Worm (Caenorhabditis elegans) whole organism, L4 larva: ENCODE measurements around the gene C53A3.3.

Experiments used
- F26F4.8 ChIP-seq: fragments of 200-800 bp; sonication (Bioruptor generic); conservative IDR thresholded peaks from 2 replicates; pipeline ENCODE4 v1.3.6; 2022; ENCODE audit warnings: missing genetic modification characterization, missing compliant biosample characterization
- T20F7.1 ChIP-seq: fragments of 200-800 bp; sonication (Bioruptor generic); optimal IDR thresholded peaks from 2 replicates; lab custom pipeline; 2018; ENCODE audit warnings: mild to moderate bottlenecking, missing genetic modification characterization, missing compliant biosample characterization
- T26A8.4 ChIP-seq: fragments of 200-800 bp; sonication (Bioruptor generic); IDR thresholded peaks from 2 replicates; pipeline ENCODE4 v1.3.6; 2022; ENCODE audit warnings: missing genetic modification characterization, missing compliant biosample characterization
- ZK337.2 ChIP-seq: fragments of 200-800 bp; sonication (Bioruptor generic); IDR thresholded peaks from 2 replicates; pipeline ENCODE4 v1.3.6; 2022; ENCODE audit warnings: missing genetic modification reagents, missing genetic modification characterization, missing compliant biosample characterization
- aha-1 ChIP-seq: fragments of 150-350 bp; peaks from one replicate; lab custom pipeline; 2014; ENCODE audit warnings: missing biosample characterization, missing genetic modification characterization
- ceh-20 ChIP-seq: fragments of 200-800 bp; sonication (Bioruptor generic); IDR thresholded peaks from 2 replicates; pipeline ENCODE4 v1.3.6; 2022; ENCODE audit warnings: missing genetic modification reagents, missing genetic modification characterization, missing compliant biosample characterization
- ceh-28 ChIP-seq: fragments of 150-350 bp; optimal IDR thresholded peaks from 2 replicates; lab custom pipeline; 2014; ENCODE audit warnings: missing biosample characterization, missing genetic modification reagents, missing genetic modification characterization
- ceh-82 ChIP-seq: sonication (generic microtip); optimal IDR thresholded peaks from 2 replicates; lab custom pipeline; 2017; ENCODE audit warnings: missing biosample characterization, missing genetic modification characterization
- cey-2 ChIP-seq: sonication (generic microtip); optimal IDR thresholded peaks from 3 replicates; lab custom pipeline; 2017; ENCODE audit warnings: missing genetic modification characterization, mild to moderate bottlenecking, missing compliant biosample characterization, antibody characterized with exemption, borderline replicate concordance; ENCODE audit not compliant: insufficient read depth
- daf-16 ChIP-seq, 3 experiments: sonication (generic microtip); optimal IDR thresholded peaks; 2 replicates each; lab custom pipeline; 2016 to 2017; ENCODE audit warnings: missing genetic modification characterization in 3 of 3, missing genetic modification reagents in 3 of 3, mild to moderate bottlenecking in 2 of 3, missing compliant biosample characterization in 2 of 3, missing biosample characterization in 1 of 3, moderate library complexity in 1 of 3
- daf-8 ChIP-seq: fragments of 200-800 bp; sonication (Bioruptor generic); IDR thresholded peaks from 2 replicates; pipeline ENCODE4 v1.3.6; 2022; ENCODE audit warnings: missing genetic modification characterization, missing compliant biosample characterization
- dmd-6 ChIP-seq: fragments of 200-800 bp; sonication (Bioruptor generic); IDR thresholded peaks from 2 replicates; pipeline ENCODE4 v1.3.6; 2022; ENCODE audit warnings: missing genetic modification reagents, missing genetic modification characterization, missing compliant biosample characterization
- dmd-8 ChIP-seq: fragments of 200-800 bp; sonication (Bioruptor generic); IDR thresholded peaks from 2 replicates; pipeline ENCODE4 v1.3.6; 2022; ENCODE audit warnings: missing genetic modification characterization, missing compliant biosample characterization
- dve-1 ChIP-seq: sonication (generic microtip); optimal IDR thresholded peaks from 2 replicates; lab custom pipeline; 2017; ENCODE audit warnings: antibody characterized with exemption, mild to moderate bottlenecking, missing genetic modification characterization, missing compliant biosample characterization; ENCODE audit not compliant: insufficient read depth
- gei-8 ChIP-seq: fragments of 200-800 bp; sonication (Bioruptor generic); optimal IDR thresholded peaks from 2 replicates; lab custom pipeline; 2018; ENCODE audit warnings: mild to moderate bottlenecking, missing genetic modification characterization, missing compliant biosample characterization
- hif-1 ChIP-seq, 2 experiments: sonication (generic microtip); optimal IDR thresholded peaks; 2 replicates each; lab custom pipeline; 2016 to 2017; ENCODE audit warnings: missing compliant biosample characterization in 2 of 2, missing genetic modification characterization in 2 of 2, missing genetic modification reagents in 2 of 2, missing genotype in 2 of 2, mild to moderate bottlenecking in 1 of 2
- hlh-11 ChIP-seq: fragments of 200-800 bp; sonication (Bioruptor generic); optimal IDR thresholded peaks from 2 replicates; lab custom pipeline; 2018; ENCODE audit warnings: mild to moderate bottlenecking, missing genetic modification characterization, missing compliant biosample characterization
- hlh-30 ChIP-seq: sonication (generic microtip); optimal IDR thresholded peaks from 2 replicates; lab custom pipeline; 2017; ENCODE audit warnings: antibody characterized with exemption, mild to moderate bottlenecking, missing genetic modification characterization, missing compliant biosample characterization; ENCODE audit not compliant: insufficient read depth
- lin-1 ChIP-seq: fragments of 200-800 bp; sonication (Bioruptor generic); IDR thresholded peaks from 2 replicates; pipeline ENCODE4 v1.3.6; 2022; ENCODE audit warnings: missing genetic modification reagents, missing genetic modification characterization, missing compliant biosample characterization
- lin-29 ChIP-seq: fragments of 200-800 bp; sonication (Bioruptor generic); IDR thresholded peaks from 2 replicates; pipeline ENCODE4 v1.3.6; 2022; ENCODE audit warnings: missing genetic modification reagents, missing genetic modification characterization, missing compliant biosample characterization
- lin-38 ChIP-seq: fragments of 200-800 bp; sonication (Bioruptor generic); IDR thresholded peaks from 2 replicates; pipeline ENCODE4 v1.3.6; 2022; ENCODE audit warnings: missing genetic modification reagents, missing genetic modification characterization, missing compliant biosample characterization
- lsy-2 ChIP-seq, 2 experiments: fragments of 150-350 bp in 1 of 2; sonication (generic microtip) in 1 of 2; optimal IDR thresholded peaks; 2 replicates each; lab custom pipeline; 2014 to 2017; ENCODE audit warnings: missing biosample characterization in 2 of 2, missing genetic modification characterization in 2 of 2
- madf-9 ChIP-seq: fragments of 200-800 bp; sonication (Bioruptor generic); conservative IDR thresholded peaks from 2 replicates; pipeline ENCODE4 v1.3.6; 2022; ENCODE audit warnings: missing genetic modification reagents, missing genetic modification characterization, missing compliant biosample characterization
- mdl-1 ChIP-seq, 2 experiments: fragments of 150-350 bp in 1 of 2; sonication (generic microtip) in 1 of 2; optimal IDR thresholded peaks; 2 replicates each; lab custom pipeline; 2014 to 2017; ENCODE audit warnings: missing biosample characterization in 2 of 2, missing genetic modification characterization in 2 of 2
- mdt-29 ChIP-seq: fragments of 200-800 bp; sonication (Bioruptor generic); IDR thresholded peaks from 2 replicates; pipeline ENCODE4 v1.3.6; 2022; ENCODE audit warnings: missing genetic modification reagents, missing genetic modification characterization, missing compliant biosample characterization
- mep-1 ChIP-seq: fragments of 150-350 bp; sonication (generic microtip); optimal IDR thresholded peaks from 3 replicates; lab custom pipeline; 2014; ENCODE audit warnings: missing biosample characterization, missing genetic modification characterization
- mxl-2 ChIP-seq: fragments of 200-800 bp; sonication (Bioruptor generic); conservative IDR thresholded peaks from 2 replicates; pipeline ENCODE4 v1.3.6; 2022; ENCODE audit warnings: missing genetic modification reagents, missing genetic modification characterization, missing compliant biosample characterization
- mxl-3 ChIP-seq: fragments of 200-800 bp; sonication (Bioruptor generic); optimal IDR thresholded peaks from 2 replicates; lab custom pipeline; 2018; ENCODE audit warnings: mild to moderate bottlenecking, missing genetic modification characterization, missing compliant biosample characterization
- nhr-10 ChIP-seq: fragments of 150-350 bp; optimal IDR thresholded peaks from 2 replicates; lab custom pipeline; 2014; ENCODE audit warnings: missing biosample characterization, missing genetic modification characterization
- nhr-102 ChIP-seq: sonication (generic microtip); optimal IDR thresholded peaks from 2 replicates; lab custom pipeline; 2016; ENCODE audit warnings: mild to moderate bottlenecking, missing genetic modification characterization, moderate library complexity, missing compliant biosample characterization
- nhr-11 ChIP-seq: fragments of 150-350 bp; optimal IDR thresholded peaks from 2 replicates; lab custom pipeline; 2014; ENCODE audit warnings: missing biosample characterization, missing genetic modification characterization
- nhr-25 ChIP-seq: sonication (generic microtip); optimal IDR thresholded peaks from 2 replicates; lab custom pipeline; 2017; ENCODE audit warnings: missing genetic modification characterization, mild to moderate bottlenecking, missing compliant biosample characterization, antibody characterized with exemption, moderate library complexity, borderline replicate concordance; ENCODE audit not compliant: insufficient read depth
- nhr-28 ChIP-seq: fragments of 150-350 bp; optimal IDR thresholded peaks from 2 replicates; lab custom pipeline; 2014; ENCODE audit warnings: missing biosample characterization, missing genetic modification characterization
- nhr-48 ChIP-seq: sonication (generic microtip); optimal IDR thresholded peaks from 2 replicates; lab custom pipeline; 2016; ENCODE audit warnings: mild to moderate bottlenecking, missing genetic modification characterization, missing compliant biosample characterization
- nhr-6 ChIP-seq: fragments of 150-350 bp; optimal IDR thresholded peaks from 2 replicates; lab custom pipeline; 2014; ENCODE audit warnings: missing biosample characterization, missing genetic modification characterization
- nhr-76 ChIP-seq: fragments of 150-350 bp; optimal IDR thresholded peaks from 2 replicates; lab custom pipeline; 2014; ENCODE audit warnings: missing biosample characterization, missing genetic modification characterization
- nhr-77 ChIP-seq: fragments of 150-350 bp; optimal IDR thresholded peaks from 2 replicates; lab custom pipeline; 2014; ENCODE audit warnings: missing biosample characterization, missing genetic modification characterization
- php-3 ChIP-seq: fragments of 200-800 bp; sonication (Bioruptor generic); IDR thresholded peaks from 2 replicates; pipeline ENCODE4 v1.3.6; 2022; ENCODE audit warnings: missing genetic modification reagents, missing genetic modification characterization, missing compliant biosample characterization
- pqm-1 ChIP-seq: sonication (generic microtip); optimal IDR thresholded peaks from 2 replicates; lab custom pipeline; 2017; ENCODE audit warnings: missing biosample characterization, missing genetic modification characterization
- saeg-2 ChIP-seq: fragments of 200-800 bp; sonication (Bioruptor generic); IDR thresholded peaks from 2 replicates; pipeline ENCODE4 v1.3.6; 2022; ENCODE audit warnings: missing genetic modification reagents, missing genetic modification characterization, missing compliant biosample characterization
- spr-1 ChIP-seq: sonication (generic microtip); optimal IDR thresholded peaks from 2 replicates; lab custom pipeline; 2016; ENCODE audit warnings: mild to moderate bottlenecking, missing genetic modification characterization, missing compliant biosample characterization
- tra-1 ChIP-seq: fragments of 200-800 bp; sonication (Bioruptor generic); IDR thresholded peaks from 2 replicates; pipeline ENCODE4 v1.3.6; 2022; ENCODE audit warnings: missing genetic modification reagents, missing genetic modification characterization, missing compliant biosample characterization
- unc-130 ChIP-seq: sonication (generic microtip); optimal IDR thresholded peaks from 2 replicates; lab custom pipeline; 2016; ENCODE audit warnings: missing genetic modification reagents, missing genetic modification characterization, missing compliant biosample characterization
- zfp-3 ChIP-seq: fragments of 200-800 bp; sonication (Bioruptor generic); conservative IDR thresholded peaks from 2 replicates; pipeline ENCODE4 v1.3.6; 2022; ENCODE audit warnings: missing genetic modification reagents, missing genetic modification characterization, missing compliant biosample characterization
- zip-2 ChIP-seq: fragments of 150-350 bp; optimal IDR thresholded peaks from 2 replicates; lab custom pipeline; 2014; ENCODE audit warnings: missing biosample characterization, missing genetic modification characterization
- ztf-7 ChIP-seq: fragments of 150-350 bp; optimal IDR thresholded peaks from 2 replicates; lab custom pipeline; 2014; ENCODE audit warnings: missing biosample characterization, missing genetic modification characterization

The C53A3.3 gene

ce11 chrV:5763787-5764186 is 7.5 kb downstream of the C53A3.3 start, which contains the start of gene pgph-3:
Gene pgph-3 (minus strand): TSS chrV:5763846.
- peak; percentile 52 for TF ChIP-seq mep-1 (tag; lab: Kevin White, UChicago)
- peak; percentile 19 for TF ChIP-seq zip-2
- peak; percentile 49; the same call in 1 of the 2 replicates for TF ChIP-seq zfp-3 (GFP tag; lab: Robert Waterston, UW)
- no peak; the same call in 1 of the 2 replicates for TF ChIP-seq T26A8.4 (GFP tag; lab: Robert Waterston, UW)
- peak; percentile 26 for TF ChIP-seq spr-1 (tag; lab: Kevin White, UChicago)
- peak; percentile 61 for TF ChIP-seq nhr-25
- TF ChIP-seq mdl-1 (tag; optimal IDR thresholded peaks at IDR 0.05; lab: Kevin White, UChicago): peak; percentile 75 to 94
- peak; percentile 71 for TF ChIP-seq mxl-3
- peak; percentile 49 for TF ChIP-seq nhr-6
- peak; percentile 80 for TF ChIP-seq cey-2 (tag; lab: Kevin White, UChicago)
- peak; percentile 93 for TF ChIP-seq mxl-2 (GFP tag; lab: Robert Waterston, UW)
- TF ChIP-seq lin-29 (GFP tag; lab: Robert Waterston, UW): no peak
- peak in 1 of 2 experiments; percentile 75 for TF ChIP-seq lsy-2 (tag; optimal IDR thresholded peaks at IDR 0.05; lab: Kevin White, UChicago)
- TF ChIP-seq T20F7.1 (GFP tag; lab: Kevin White, UChicago): peak; percentile 46
- peak; percentile 67; the same call in 1 of the 2 replicates for TF ChIP-seq tra-1 (GFP tag; lab: Robert Waterston, UW)
- peak; percentile 65 for TF ChIP-seq ztf-7
- TF ChIP-seq nhr-28 (tag; lab: Kevin White, UChicago): peak; percentile 89
- TF ChIP-seq nhr-102 (tag; lab: Kevin White, UChicago): peak; percentile 78
- peak; percentile 32 for TF ChIP-seq nhr-11 (tag; lab: Kevin White, UChicago)
- no peak for TF ChIP-seq ZK337.2 (GFP tag; lab: Robert Waterston, UW)
- TF ChIP-seq ceh-28 (tag; lab: Kevin White, UChicago): no peak
- TF ChIP-seq madf-9 (GFP tag; lab: Robert Waterston, UW): 0 out of 2 replicates have a peak, but pooled peaks have one; percentile 16
- peak; percentile 84 for TF ChIP-seq hlh-30 (tag; lab: Kevin White, UChicago)
- TF ChIP-seq lin-38 (GFP tag; lab: Robert Waterston, UW): peak; percentile 38
- peak; percentile 69 for TF ChIP-seq nhr-76 (tag; lab: Kevin White, UChicago)
- peak; percentile 10 to 66 for TF ChIP-seq daf-16 (GFP tag; optimal IDR thresholded peaks at IDR 0.05; lab: Kevin White, UChicago)
- peak; percentile 85 for TF ChIP-seq daf-16 (tag; optimal IDR thresholded peaks at IDR 0.05; lab: Kevin White, UChicago)
- TF ChIP-seq pqm-1: peak; percentile 59
- TF ChIP-seq daf-8 (GFP tag; lab: Robert Waterston, UW): no peak
- TF ChIP-seq dmd-8 (GFP tag; lab: Robert Waterston, UW): no peak
- peak; percentile 60 for TF ChIP-seq nhr-10 (tag; lab: Kevin White, UChicago)
- TF ChIP-seq nhr-48 (tag; lab: Kevin White, UChicago): peak; percentile 93
- TF ChIP-seq aha-1 (tag; lab: Kevin White, UChicago): peak; percentile 51
- peak; percentile 98 for TF ChIP-seq dmd-6 (GFP tag; lab: Robert Waterston, UW)
- TF ChIP-seq F26F4.8 (GFP tag; lab: Robert Waterston, UW): no peak
- TF ChIP-seq hlh-11: peak; percentile 97
- peak; percentile 75 for TF ChIP-seq ceh-20 (GFP tag; lab: Robert Waterston, UW)
- TF ChIP-seq nhr-77 (tag; lab: Kevin White, UChicago): peak; percentile 85
- TF ChIP-seq gei-8 (GFP tag; lab: Kevin White, UChicago): peak; percentile 7
- no peak for TF ChIP-seq mdt-29 (GFP tag; lab: Robert Waterston, UW)
- peak in 1 of 2 experiments; percentile 41 for TF ChIP-seq hif-1 (tag; optimal IDR thresholded peaks at IDR 0.05; lab: Kevin White, UChicago)
- peak; percentile 77; the same call in 1 of the 2 replicates for TF ChIP-seq saeg-2 (GFP tag; lab: Robert Waterston, UW)
- TF ChIP-seq dve-1 (tag; lab: Kevin White, UChicago): peak; percentile 94
- TF ChIP-seq php-3 (GFP tag; lab: Robert Waterston, UW): peak; percentile 84
- TF ChIP-seq lin-1 (GFP tag; lab: Robert Waterston, UW): peak; percentile 91
- no peak for TF ChIP-seq ceh-82 (tag; lab: Kevin White, UChicago)
- TF ChIP-seq unc-130 (GFP tag; lab: Kevin White, UChicago): no peak
